Worm (Caenorhabditis elegans) whole organism, L1 larva: Measurements from ENCODE around the gene D1079.1.

Source experiments
- F16B12.6 ChIP-seq: fragments of 150-350 bp; optimal IDR thresholded peaks from 2 replicates; lab custom pipeline; 2014; ENCODE audit warnings: missing biosample characterization, missing genetic modification characterization
- aly-2 ChIP-seq: fragments of 150-350 bp; optimal IDR thresholded peaks from 2 replicates; lab custom pipeline; 2014; ENCODE audit warnings: missing biosample characterization, missing genetic modification characterization
- ama-1 ChIP-seq: fragments of 150-350 bp; optimal IDR thresholded peaks from 2 replicates; lab custom pipeline; 2014
- blmp-1 ChIP-seq: fragments of 150-350 bp; optimal IDR thresholded peaks from 2 replicates; lab custom pipeline; 2014; ENCODE audit warnings: missing biosample characterization, missing genetic modification characterization
- ceh-8 ChIP-seq: fragments of 200-800 bp; sonication (Bioruptor generic); optimal IDR thresholded peaks from 2 replicates; lab custom pipeline; 2018; ENCODE audit warnings: mild to moderate bottlenecking, missing genetic modification characterization, moderate library complexity, missing compliant biosample characterization
- ceh-82 ChIP-seq, 3 experiments: fragments of 150-350 bp in 1 of 3; sonication (generic microtip) in 2 of 3; optimal IDR thresholded peaks; 2 replicates each; lab custom pipeline; 2014 to 2017; ENCODE audit warnings: missing biosample characterization in 3 of 3, missing genetic modification characterization in 3 of 3
- ceh-90 ChIP-seq: sonication (generic microtip); optimal IDR thresholded peaks from 2 replicates; lab custom pipeline; 2016; ENCODE audit warnings: missing genetic modification characterization, missing compliant biosample characterization
- dpl-1 ChIP-seq, 3 experiments: fragments of 150-350 bp in 2 of 3; sonication (generic microtip) in 1 of 3; optimal IDR thresholded peaks; 2 replicates each; lab custom pipeline; 2014 to 2017; ENCODE audit warnings: missing biosample characterization in 3 of 3, missing genetic modification characterization in 3 of 3, missing genetic modification reagents in 3 of 3
- dsc-1 ChIP-seq: sonication (generic microtip); optimal IDR thresholded peaks from 2 replicates; lab custom pipeline; 2016; ENCODE audit warnings: mild to moderate bottlenecking, missing genetic modification characterization, missing compliant biosample characterization
- egl-27 ChIP-seq, 2 experiments: fragments of 150-350 bp in 1 of 2; sonication (generic microtip); optimal IDR thresholded peaks; 3 replicates each; lab custom pipeline; 2017 to 2018; ENCODE audit warnings: missing biosample characterization in 2 of 2, missing genetic modification characterization in 2 of 2, missing genetic modification reagents in 2 of 2
- elt-3 ChIP-seq, 6 experiments: fragments of 150-350 bp in 1 of 6; sonication (generic microtip); optimal IDR thresholded peaks; 2 replicates each; lab custom pipeline; 2017 to 2018; ENCODE audit warnings: missing biosample characterization in 6 of 6, missing genetic modification characterization in 6 of 6, inconsistent platforms in 1 of 6
- fkh-10 ChIP-seq: sonication (generic microtip); optimal IDR thresholded peaks from 2 replicates; lab custom pipeline; 2017; ENCODE audit warnings: missing biosample characterization, missing genetic modification reagents, missing genetic modification characterization
- fkh-4 ChIP-seq: sonication (generic microtip); optimal IDR thresholded peaks from 2 replicates; lab custom pipeline; 2016; ENCODE audit warnings: missing compliant biosample characterization, missing genetic modification characterization, borderline replicate concordance
- fos-1 ChIP-seq: fragments of 150-350 bp; optimal IDR thresholded peaks from 2 replicates; lab custom pipeline; 2014; ENCODE audit warnings: missing biosample characterization, missing genetic modification characterization
- hlh-4 ChIP-seq: sonication (generic microtip); optimal IDR thresholded peaks from 2 replicates; lab custom pipeline; 2016; ENCODE audit warnings: mild to moderate bottlenecking, missing genetic modification characterization, missing compliant biosample characterization
- jun-1 ChIP-seq: fragments of 150-350 bp; optimal IDR thresholded peaks from 2 replicates; lab custom pipeline; 2014; ENCODE audit warnings: missing biosample characterization, missing genetic modification reagents, missing genetic modification characterization
- lin-14 ChIP-seq: fragments of 200-800 bp; sonication (Bioruptor generic); optimal IDR thresholded peaks from 2 replicates; lab custom pipeline; 2018; ENCODE audit warnings: mild to moderate bottlenecking, missing genetic modification characterization, moderate library complexity, missing compliant biosample characterization
- lin-15B ChIP-seq: fragments of 150-350 bp; sonication (generic microtip); optimal IDR thresholded peaks from 3 replicates; lab custom pipeline; 2014; ENCODE audit warnings: missing biosample characterization, missing genetic modification characterization
- lin-39 ChIP-seq: fragments of 150-350 bp; optimal IDR thresholded peaks from 2 replicates; lab custom pipeline; 2014; ENCODE audit warnings: missing biosample characterization, missing genetic modification reagents, missing genetic modification characterization
- lsy-2 ChIP-seq, 2 experiments: fragments of 150-350 bp; optimal IDR thresholded peaks; 2 replicates each; lab custom pipeline; 2014; ENCODE audit warnings: missing biosample characterization in 2 of 2, missing genetic modification characterization in 2 of 2
- mab-9 ChIP-seq: fragments of 200-800 bp; sonication (Bioruptor generic); IDR thresholded peaks from 2 replicates; pipeline ENCODE4 v1.3.6; 2022; ENCODE audit warnings: missing genetic modification reagents, missing genetic modification characterization, missing compliant biosample characterization
- mep-1 ChIP-seq: fragments of 150-350 bp; optimal IDR thresholded peaks from 2 replicates; lab custom pipeline; 2014; ENCODE audit warnings: missing biosample characterization, missing genetic modification characterization
- nhr-12 ChIP-seq: sonication (generic microtip); optimal IDR thresholded peaks from 2 replicates; lab custom pipeline; 2017; ENCODE audit warnings: missing biosample characterization, missing genetic modification characterization
- nhr-19 ChIP-seq: fragments of 200-800 bp; sonication (Bioruptor generic); conservative IDR thresholded peaks from 2 replicates; pipeline ENCODE4 v1.3.6; 2022; ENCODE audit warnings: missing genetic modification characterization, missing compliant biosample characterization
- nhr-237 ChIP-seq: fragments of 150-350 bp; optimal IDR thresholded peaks from 2 replicates; lab custom pipeline; 2014; ENCODE audit warnings: missing biosample characterization, missing genetic modification characterization
- nhr-47 ChIP-seq: sonication (generic microtip); optimal IDR thresholded peaks from 2 replicates; lab custom pipeline; 2016; ENCODE audit warnings: mild to moderate bottlenecking, missing genetic modification characterization, moderate library complexity, missing compliant biosample characterization
- nhr-71 ChIP-seq: sonication (generic microtip); optimal IDR thresholded peaks from 2 replicates; lab custom pipeline; 2016; ENCODE audit warnings: mild to moderate bottlenecking, missing genetic modification characterization, moderate library complexity, missing compliant biosample characterization
- nhr-77 ChIP-seq: fragments of 150-350 bp; optimal IDR thresholded peaks from 2 replicates; lab custom pipeline; 2014; ENCODE audit warnings: missing biosample characterization, missing genetic modification characterization
- nhr-85 ChIP-seq: sonication (generic microtip); peaks from one replicate; lab custom pipeline; 2016; ENCODE audit warnings: missing genetic modification characterization, inconsistent platforms, missing compliant biosample characterization
- pag-3 ChIP-seq: sonication (generic microtip); optimal IDR thresholded peaks from 2 replicates; lab custom pipeline; 2017; ENCODE audit warnings: missing genetic modification characterization, mild to moderate bottlenecking, missing compliant biosample characterization, antibody characterized with exemption, borderline replicate concordance; ENCODE audit not compliant: insufficient read depth
- pqm-1 ChIP-seq: sonication (generic microtip); optimal IDR thresholded peaks from 3 replicates; lab custom pipeline; 2017; ENCODE audit warnings: missing biosample characterization, missing genetic modification characterization
- rnt-1 ChIP-seq: sonication (generic microtip); optimal IDR thresholded peaks from 2 replicates; lab custom pipeline; 2016; ENCODE audit warnings: mild to moderate bottlenecking, missing genetic modification characterization, moderate library complexity, missing compliant biosample characterization
- skn-1 ChIP-seq: fragments of 150-350 bp; optimal IDR thresholded peaks from 2 replicates; lab custom pipeline; 2014; ENCODE audit warnings: missing biosample characterization, missing genetic modification characterization
- sox-4 ChIP-seq: sonication (generic microtip); optimal IDR thresholded peaks from 2 replicates; lab custom pipeline; 2016; ENCODE audit warnings: missing genetic modification characterization, missing compliant biosample characterization
- unc-130 ChIP-seq: fragments of 150-350 bp; optimal IDR thresholded peaks from 2 replicates; lab custom pipeline; 2017; ENCODE audit warnings: missing biosample characterization, missing genetic modification characterization, inconsistent platforms
- unc-30 ChIP-seq: sonication (generic microtip); optimal IDR thresholded peaks from 2 replicates; lab custom pipeline; 2017; ENCODE audit warnings: missing biosample characterization, missing genetic modification characterization
- unc-86 ChIP-seq: sonication (generic microtip); optimal IDR thresholded peaks from 2 replicates; lab custom pipeline; 2016; ENCODE audit warnings: missing genetic modification characterization, missing compliant biosample characterization

D1079.1 gene

DNA sequence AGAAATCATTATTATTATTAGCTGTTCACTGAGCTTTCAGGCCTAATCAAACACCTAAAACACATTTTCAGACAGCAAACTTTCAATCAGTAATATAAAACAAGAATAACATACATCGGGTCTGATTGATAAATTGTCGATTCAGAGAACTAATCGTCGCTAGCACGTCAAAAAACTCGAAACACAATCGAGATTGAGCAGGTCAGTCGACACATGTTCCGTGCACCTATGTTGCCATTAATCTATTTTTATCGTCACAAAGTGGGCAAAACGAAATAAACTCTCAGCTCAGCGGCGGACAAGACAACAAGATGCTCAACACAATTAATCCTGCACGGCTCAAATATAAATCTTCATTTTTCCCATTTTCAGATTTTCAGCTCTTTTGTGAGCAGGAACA is 26.4 kb downstream of the D1079.1 start:
- TF ChIP-seq dsc-1, result peak; percentile 10
- TF ChIP-seq nhr-19 (GFP tag; lab: Robert Waterston, UW), result peak; percentile 26; the same call in 1 of the 2 replicates
- peak; percentile 3 for TF ChIP-seq lin-39
- TF ChIP-seq rnt-1 (tag; lab: Kevin White, UChicago), result peak; percentile 68
- no peak for TF ChIP-seq mep-1 (tag; lab: Kevin White, UChicago)
- TF ChIP-seq nhr-71 (tag; lab: Kevin White, UChicago), result peak; percentile 45
- TF ChIP-seq lin-14 (GFP tag; lab: Kevin White, UChicago), result peak; percentile 38
- TF ChIP-seq ceh-82 (tag; optimal IDR thresholded peaks at IDR 0.05; lab: Kevin White, UChicago), result no peak

DNA sequence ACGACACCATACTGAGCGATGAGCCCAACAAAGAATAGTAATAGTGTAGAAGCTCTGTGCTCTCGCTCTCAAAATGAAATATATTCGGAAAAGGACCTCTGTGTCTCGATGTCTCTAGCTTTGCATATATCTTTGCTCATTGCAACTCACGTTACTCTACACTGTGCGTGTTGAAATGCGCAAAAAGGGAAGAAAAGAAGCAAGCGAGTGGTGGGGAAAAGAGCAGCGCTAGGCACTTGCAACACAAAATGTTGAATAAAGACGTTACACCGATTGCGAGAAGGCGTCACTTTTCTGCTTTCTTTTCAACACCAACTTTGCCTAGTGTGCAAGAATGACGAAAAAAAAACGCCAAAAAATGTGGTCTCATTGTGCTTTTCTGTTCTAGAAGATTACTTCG is 31.6 kb downstream of the D1079.1 start:
- peak; percentile 32 for TF ChIP-seq skn-1 (tag; lab: Kevin White, UChicago)
- TF ChIP-seq ceh-82 (tag; optimal IDR thresholded peaks at IDR 0.05; lab: Kevin White, UChicago), result peak in 2 of 3 experiments; percentile 2 to 9
- TF ChIP-seq lin-14 (GFP tag; lab: Kevin White, UChicago), result peak; percentile 63
- no peak for TF ChIP-seq ama-1 (lab: Kevin White, UChicago)
- peak; percentile 10 for TF ChIP-seq fkh-10

DNA sequence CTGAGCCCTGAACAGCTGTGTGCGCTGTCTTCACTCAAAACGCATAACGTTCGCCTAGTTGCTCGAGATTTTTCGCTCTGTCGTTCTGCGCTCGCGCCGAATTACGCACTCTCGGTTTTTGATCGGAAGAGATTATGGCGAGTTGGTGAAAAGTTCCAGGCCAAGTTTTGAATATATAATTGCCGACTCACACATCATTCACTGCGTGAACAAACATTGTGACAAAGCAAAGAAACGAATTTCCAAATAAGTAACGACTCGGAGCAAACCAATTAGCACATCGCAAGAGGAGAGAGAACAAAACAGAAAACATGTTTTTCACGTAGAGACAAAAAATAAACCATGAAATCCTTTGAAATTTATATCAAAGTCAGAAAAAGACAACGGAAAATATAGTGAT is 32.4 kb downstream of the D1079.1 start:
- TF ChIP-seq lin-14 (GFP tag; lab: Kevin White, UChicago) (peak; percentile 10), ceh-90 (tag; lab: Kevin White, UChicago) (no peak), nhr-12 (no peak), nhr-77 (tag; lab: Kevin White, UChicago) (no peak), nhr-47 (tag; lab: Kevin White, UChicago) (no peak), elt-3 (tag; optimal IDR thresholded peaks at IDR 0.05; lab: Kevin White, UChicago) (no peak)
- TF ChIP-seq, all 84 proteins: peak for 1

ce11 chrX:4437555-4437954 is 34.6 kb downstream of the D1079.1 start, which contains the start of gene cest-26:
Gene cest-26, minus strand, starts transcription at chrX:4437655.
- TF ChIP-seq pag-3 (tag; lab: Kevin White, UChicago) (no peak), hlh-4 (tag; lab: Kevin White, UChicago) (no peak), dsc-1 (peak; percentile 7), lin-14 (GFP tag; lab: Kevin White, UChicago) (peak; percentile 4)

- no peak for TF ChIP-seq aly-2 (tag; lab: Kevin White, UChicago)
- no peak for TF ChIP-seq fkh-4
- TF ChIP-seq dpl-1 (GFP tag; optimal IDR thresholded peaks at IDR 0.05; lab: Kevin White, UChicago), result no peak
- no peak for TF ChIP-seq pag-3 (tag; lab: Kevin White, UChicago)
- TF ChIP-seq unc-30 (tag; lab: Kevin White, UChicago), result no peak
- TF ChIP-seq lin-15B (tag; lab: Kevin White, UChicago), result no peak
- no peak for TF ChIP-seq F16B12.6 (tag; lab: Kevin White, UChicago)
Measured at ce11 chrX:4438823-4439222, 35.9 kb downstream of the D1079.1 start.

DNA sequence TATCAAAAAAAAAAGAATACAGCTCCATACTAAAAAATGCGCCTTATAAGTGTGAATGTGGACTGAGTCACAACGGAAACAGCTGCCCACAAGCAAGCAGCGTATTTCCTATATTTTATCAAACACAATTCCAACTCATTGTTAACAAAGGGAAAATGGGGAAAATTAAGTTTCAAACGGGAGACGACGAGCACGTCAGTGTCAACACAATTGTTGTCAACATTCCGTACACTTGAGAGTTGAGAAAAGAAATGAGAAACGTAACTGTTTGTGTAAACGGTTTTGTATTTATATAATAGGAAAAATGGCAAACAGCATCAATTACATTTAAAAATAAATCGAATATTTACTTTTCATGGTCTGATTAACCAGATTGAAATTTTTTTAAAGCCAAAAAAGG is 36.7 kb downstream of the D1079.1 start:
- TF ChIP-seq nhr-19 (GFP tag; lab: Robert Waterston, UW) (no peak), lin-14 (GFP tag; lab: Kevin White, UChicago) (peak; percentile 11)

ce11 chrX:4440641-4441040 is 37.7 kb downstream of the D1079.1 start, which contains the start of gene F15A8.1:
Gene F15A8.1, plus strand, starts transcription at chrX:4440941.
- TF ChIP-seq mab-9 (GFP tag; lab: Robert Waterston, UW) (no peak), jun-1 (tag; lab: Kevin White, UChicago) (no peak), lsy-2 (tag; optimal IDR thresholded peaks at IDR 0.05; lab: Kevin White, UChicago) (no peak), nhr-237 (tag; lab: Kevin White, UChicago) (no peak), nhr-19 (GFP tag; lab: Robert Waterston, UW) (no peak), unc-130 (no peak), ceh-8 (GFP tag; lab: Kevin White, UChicago) (no peak), ama-1 (lab: Kevin White, UChicago) (no peak), pag-3 (tag; lab: Kevin White, UChicago) (no peak), unc-86 (tag; lab: Kevin White, UChicago) (no peak), sox-4 (tag; lab: Kevin White, UChicago) (no peak), blmp-1 (tag; lab: Kevin White, UChicago) (no peak), pqm-1 (tag; lab: Kevin White, UChicago) (no peak), nhr-85 (no peak), skn-1 (tag; lab: Kevin White, UChicago) (no peak), egl-27 (tag; optimal IDR thresholded peaks at IDR 0.05; lab: Kevin White, UChicago) (no peak), fos-1 (tag; lab: Kevin White, UChicago) (no peak)
